Fruit fly (Drosophila melanogaster) whole organism, pupa: ENCODE data around the gene CG46466.

Experiments used
- CG10348 ChIP-seq: fragments of 200-800 bp; sonication (Bioruptor generic); IDR thresholded peaks from 2 replicates; pipeline ENCODE4 v1.3.6; 2022; ENCODE audit warnings: missing biosample characterization, missing genetic modification characterization
- CG12605 ChIP-seq: fragments of 200-800 bp; sonication (Bioruptor generic); IDR thresholded peaks from 2 replicates; pipeline ENCODE4 v1.3.6; 2022; ENCODE audit warnings: missing biosample characterization, missing genetic modification characterization
- CG13204 ChIP-seq: fragments of 200-800 bp; sonication (Bioruptor generic); optimal IDR thresholded peaks from 2 replicates; lab custom pipeline; 2018; ENCODE audit warnings: missing biosample characterization, mild to moderate bottlenecking, missing genetic modification characterization, moderate library complexity
- CG14655 ChIP-seq: fragments of 200-800 bp; sonication (Bioruptor generic); optimal IDR thresholded peaks from 3 replicates; lab custom pipeline; 2017; ENCODE audit warnings: mild to moderate bottlenecking, missing biosample characterization, missing genetic modification reagents, missing genetic modification characterization
- CG15710 ChIP-seq: fragments of 200-800 bp; sonication (Bioruptor generic); optimal IDR thresholded peaks from 2 replicates; lab custom pipeline; 2018; ENCODE audit warnings: missing biosample characterization, mild to moderate bottlenecking, missing genetic modification characterization, moderate library complexity
- CG32121 ChIP-seq: fragments of 200-800 bp; sonication (Bioruptor generic); IDR thresholded peaks from 2 replicates; pipeline ENCODE4 v1.3.6; 2022; ENCODE audit warnings: missing biosample characterization, missing genetic modification characterization
- CG34367 ChIP-seq: fragments of 200-800 bp; sonication (Bioruptor generic); optimal IDR thresholded peaks from 2 replicates; lab custom pipeline; 2018; ENCODE audit warnings: missing biosample characterization, mild to moderate bottlenecking, missing genetic modification characterization
- CG4496 ChIP-seq: fragments of 200-800 bp; sonication (Bioruptor generic); IDR thresholded peaks from 3 replicates; pipeline ENCODE4 v1.3.6; 2022; ENCODE audit warnings: missing biosample characterization, missing genetic modification characterization
- CG9948 ChIP-seq: fragments of 200-800 bp; sonication (Bioruptor generic); optimal IDR thresholded peaks from 2 replicates; lab custom pipeline; 2018; ENCODE audit warnings: missing biosample characterization, mild to moderate bottlenecking, missing genetic modification characterization, moderate library complexity
- D1 ChIP-seq: fragments of 200-800 bp; sonication (Bioruptor generic); optimal IDR thresholded peaks from 2 replicates; lab custom pipeline; 2018; ENCODE audit warnings: missing biosample characterization, mild to moderate bottlenecking, missing genetic modification characterization, moderate library complexity
- Snoo ChIP-seq: fragments of 200-800 bp; sonication (Bioruptor generic); optimal IDR thresholded peaks from 3 replicates; lab custom pipeline; 2017; ENCODE audit warnings: missing biosample characterization, mild to moderate bottlenecking, missing genetic modification characterization, inconsistent platforms
- fd96Ca ChIP-seq: fragments of 200-800 bp; sonication (Bioruptor generic); IDR thresholded peaks from 3 replicates; pipeline ENCODE4 v1.3.6; 2022; ENCODE audit warnings: missing biosample characterization, missing genetic modification characterization
- gl ChIP-seq: fragments of 200-800 bp; sonication (Bioruptor generic); optimal IDR thresholded peaks from 2 replicates; lab custom pipeline; 2018; ENCODE audit warnings: missing biosample characterization, mild to moderate bottlenecking, missing genetic modification characterization

CG46466 gene

dm6 chr4:629391-629790 is 33.5 kb downstream of the CG46466 start, which contains the start of gene Gat:
Gat (plus strand) TSS chr4:629691.
- no peak for TF ChIP-seq CG14655 (GFP tag; lab: Kevin White, UChicago)
- TF ChIP-seq D1 (tag; lab: Kevin White, UChicago) = no peak
- TF ChIP-seq gl (tag; lab: Kevin White, UChicago) = no peak
- TF ChIP-seq CG12605 = no peak
- no peak for TF ChIP-seq CG4496 (GFP tag; lab: Robert Waterston, UW)
- TF ChIP-seq CG15710 (tag; lab: Kevin White, UChicago) = no peak
- TF ChIP-seq fd96Ca (GFP tag; lab: Robert Waterston, UW) = no peak
- TF ChIP-seq CG9948 (tag; lab: Kevin White, UChicago) = no peak
- no peak for TF ChIP-seq CG34367 (tag; lab: Kevin White, UChicago)
- TF ChIP-seq Snoo (tag; lab: Kevin White, UChicago) = no peak
- TF ChIP-seq CG13204 (GFP tag; lab: Kevin White, UChicago) = no peak
- no peak for TF ChIP-seq CG10348

DNA sequence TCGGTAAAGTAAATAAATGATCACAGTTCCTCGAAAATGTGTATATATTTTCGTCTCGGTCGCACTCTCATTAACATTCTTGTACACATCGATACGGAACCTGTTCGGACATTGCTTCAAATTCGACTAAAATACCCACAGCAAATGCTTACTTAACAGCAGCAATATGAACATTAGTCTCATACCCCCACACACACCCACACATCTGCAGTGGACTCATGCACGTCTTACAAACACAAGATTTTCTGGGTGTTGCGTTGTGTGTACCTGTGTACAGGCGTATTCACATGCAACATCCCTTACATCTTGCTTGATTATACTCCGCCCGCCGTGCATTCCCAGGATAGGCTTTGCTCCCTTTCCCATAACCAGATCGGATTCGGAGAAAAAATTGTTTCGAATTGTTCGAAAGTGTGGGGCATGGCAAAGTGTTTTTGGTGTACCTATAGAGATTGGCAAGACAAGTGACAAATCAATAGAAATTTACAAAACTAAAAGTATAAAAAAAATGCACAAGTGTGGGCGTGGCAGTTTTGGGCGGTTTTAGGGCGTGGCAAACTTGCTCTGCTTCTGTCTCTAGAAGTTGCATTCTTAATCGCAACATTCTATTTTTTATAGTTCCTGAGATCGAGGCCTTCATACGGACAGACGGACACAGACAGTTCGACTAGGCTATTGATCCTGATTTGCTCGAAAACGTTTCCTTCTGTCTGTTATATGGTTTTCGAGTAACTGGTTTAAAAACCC is 36.9 kb downstream of the CG46466 start, which contains the start of gene mav:
Gene mav (minus strand): TSS at position 134 of the 747 bp plus-strand sequence.
- peak; percentile 37 for TF ChIP-seq D1 (tag; lab: Kevin White, UChicago)
- no peak for TF ChIP-seq CG32121
- TF ChIP-seq fd96Ca (GFP tag; lab: Robert Waterston, UW) = no peak
